Worm (Caenorhabditis elegans) whole organism, L4 larva: Measurements from ENCODE around the gene M28.4.

Experiments used
- F44E2.7 ChIP-seq: fragments of 200-800 bp; sonication (Bioruptor generic); IDR thresholded peaks from 2 replicates; pipeline ENCODE4 v2.1.2; 2022; ENCODE audit warnings: missing genetic modification characterization, missing compliant biosample characterization
- R02D3.7 ChIP-seq: fragments of 150-350 bp; sonication (generic microtip); optimal IDR thresholded peaks from 3 replicates; lab custom pipeline; 2014; ENCODE audit warnings: missing biosample characterization, missing genetic modification characterization
- Y48G9A.11 ChIP-seq: fragments of 200-800 bp; sonication (Bioruptor generic); IDR thresholded peaks from 2 replicates; pipeline ENCODE4 v1.3.6; 2022; ENCODE audit warnings: missing genetic modification reagents, missing genetic modification characterization, missing compliant biosample characterization
- ZK546.5 ChIP-seq, 2 experiments: sonication (generic microtip); optimal IDR thresholded peaks; 2 replicates each; lab custom pipeline; 2017; ENCODE audit warnings: missing biosample characterization in 2 of 2, missing genetic modification characterization in 2 of 2
- aha-1 ChIP-seq: fragments of 150-350 bp; peaks from one replicate; lab custom pipeline; 2014; ENCODE audit warnings: missing biosample characterization, missing genetic modification characterization
- attf-4 ChIP-seq: sonication (generic microtip); optimal IDR thresholded peaks from 3 replicates; lab custom pipeline; 2017; ENCODE audit warnings: missing biosample characterization, missing genetic modification characterization
- ceh-82 ChIP-seq: sonication (generic microtip); optimal IDR thresholded peaks from 2 replicates; lab custom pipeline; 2017; ENCODE audit warnings: missing biosample characterization, missing genetic modification characterization
- ces-1 ChIP-seq: fragments of 150-350 bp; sonication (generic microtip); optimal IDR thresholded peaks from 4 replicates; lab custom pipeline; 2014; ENCODE audit warnings: missing biosample characterization, missing genetic modification reagents, missing genetic modification characterization
- cey-2 ChIP-seq: sonication (generic microtip); optimal IDR thresholded peaks from 3 replicates; lab custom pipeline; 2017; ENCODE audit warnings: missing genetic modification characterization, mild to moderate bottlenecking, missing compliant biosample characterization, antibody characterized with exemption, borderline replicate concordance; ENCODE audit not compliant: insufficient read depth
- daf-12 ChIP-seq: fragments of 150-350 bp; optimal IDR thresholded peaks from 2 replicates; lab custom pipeline; 2014; ENCODE audit warnings: missing biosample characterization, missing genetic modification reagents, missing genetic modification characterization
- daf-16 ChIP-seq, 3 experiments: sonication (generic microtip); optimal IDR thresholded peaks; 2 replicates each; lab custom pipeline; 2016 to 2017; ENCODE audit warnings: missing genetic modification characterization in 3 of 3, missing genetic modification reagents in 3 of 3, mild to moderate bottlenecking in 2 of 3, missing compliant biosample characterization in 2 of 3, missing biosample characterization in 1 of 3, moderate library complexity in 1 of 3
- dmd-6 ChIP-seq: fragments of 200-800 bp; sonication (Bioruptor generic); IDR thresholded peaks from 2 replicates; pipeline ENCODE4 v1.3.6; 2022; ENCODE audit warnings: missing genetic modification reagents, missing genetic modification characterization, missing compliant biosample characterization
- dmd-8 ChIP-seq: fragments of 200-800 bp; sonication (Bioruptor generic); IDR thresholded peaks from 2 replicates; pipeline ENCODE4 v1.3.6; 2022; ENCODE audit warnings: missing genetic modification characterization, missing compliant biosample characterization
- duxl-1 ChIP-seq: sonication (generic microtip); optimal IDR thresholded peaks from 2 replicates; lab custom pipeline; 2016; ENCODE audit warnings: mild to moderate bottlenecking, missing genetic modification characterization, moderate library complexity, missing compliant biosample characterization; ENCODE audit not compliant: poor library complexity
- dve-1 ChIP-seq: sonication (generic microtip); optimal IDR thresholded peaks from 2 replicates; lab custom pipeline; 2017; ENCODE audit warnings: antibody characterized with exemption, mild to moderate bottlenecking, missing genetic modification characterization, missing compliant biosample characterization; ENCODE audit not compliant: insufficient read depth
- fos-1 ChIP-seq: fragments of 150-350 bp; optimal IDR thresholded peaks from 2 replicates; lab custom pipeline; 2014; ENCODE audit warnings: missing biosample characterization, missing genetic modification characterization
- hif-1 ChIP-seq, 2 experiments: sonication (generic microtip); optimal IDR thresholded peaks; 2 replicates each; lab custom pipeline; 2016 to 2017; ENCODE audit warnings: missing compliant biosample characterization in 2 of 2, missing genetic modification characterization in 2 of 2, missing genetic modification reagents in 2 of 2, missing genotype in 2 of 2, mild to moderate bottlenecking in 1 of 2
- hlh-11 ChIP-seq: fragments of 200-800 bp; sonication (Bioruptor generic); optimal IDR thresholded peaks from 2 replicates; lab custom pipeline; 2018; ENCODE audit warnings: mild to moderate bottlenecking, missing genetic modification characterization, missing compliant biosample characterization
- hlh-30 ChIP-seq: sonication (generic microtip); optimal IDR thresholded peaks from 2 replicates; lab custom pipeline; 2017; ENCODE audit warnings: antibody characterized with exemption, mild to moderate bottlenecking, missing genetic modification characterization, missing compliant biosample characterization; ENCODE audit not compliant: insufficient read depth
- hmg-1.1 ChIP-seq: fragments of 200-800 bp; sonication (Bioruptor generic); IDR thresholded peaks from 2 replicates; pipeline ENCODE4 v1.3.6; 2022; ENCODE audit warnings: missing genetic modification reagents, missing genetic modification characterization, missing compliant biosample characterization
- lin-13 ChIP-seq: fragments of 150-350 bp; optimal IDR thresholded peaks from 2 replicates; lab custom pipeline; 2014; ENCODE audit warnings: missing biosample characterization, missing genetic modification reagents, missing genetic modification characterization
- lin-39 ChIP-seq: fragments of 150-350 bp; optimal IDR thresholded peaks from 2 replicates; lab custom pipeline; 2014; ENCODE audit warnings: missing biosample characterization, missing genetic modification reagents, missing genetic modification characterization
- lsy-2 ChIP-seq, 2 experiments: fragments of 150-350 bp in 1 of 2; sonication (generic microtip) in 1 of 2; optimal IDR thresholded peaks; 2 replicates each; lab custom pipeline; 2014 to 2017; ENCODE audit warnings: missing biosample characterization in 2 of 2, missing genetic modification characterization in 2 of 2
- mdl-1 ChIP-seq, 2 experiments: fragments of 150-350 bp in 1 of 2; sonication (generic microtip) in 1 of 2; optimal IDR thresholded peaks; 2 replicates each; lab custom pipeline; 2014 to 2017; ENCODE audit warnings: missing biosample characterization in 2 of 2, missing genetic modification characterization in 2 of 2
- mep-1 ChIP-seq: fragments of 150-350 bp; sonication (generic microtip); optimal IDR thresholded peaks from 3 replicates; lab custom pipeline; 2014; ENCODE audit warnings: missing biosample characterization, missing genetic modification characterization
- mes-2 ChIP-seq: sonication (generic microtip); optimal IDR thresholded peaks from 2 replicates; lab custom pipeline; 2016; ENCODE audit warnings: missing genotype, mild to moderate bottlenecking, missing genetic modification characterization, missing compliant biosample characterization; ENCODE audit not compliant: poor library complexity, severe bottlenecking
- nhr-111 ChIP-seq: fragments of 200-800 bp; sonication (Bioruptor generic); optimal IDR thresholded peaks from 2 replicates; lab custom pipeline; 2018; ENCODE audit warnings: mild to moderate bottlenecking, missing genetic modification characterization, missing compliant biosample characterization
- nhr-28 ChIP-seq: fragments of 150-350 bp; optimal IDR thresholded peaks from 2 replicates; lab custom pipeline; 2014; ENCODE audit warnings: missing biosample characterization, missing genetic modification characterization
- nhr-41 ChIP-seq: fragments of 200-800 bp; sonication (Bioruptor generic); IDR thresholded peaks from 2 replicates; pipeline ENCODE4 v1.3.6; 2022; ENCODE audit warnings: missing genetic modification reagents, missing genetic modification characterization, missing compliant biosample characterization
- nhr-76 ChIP-seq: fragments of 150-350 bp; optimal IDR thresholded peaks from 2 replicates; lab custom pipeline; 2014; ENCODE audit warnings: missing biosample characterization, missing genetic modification characterization
- pqm-1 ChIP-seq: sonication (generic microtip); optimal IDR thresholded peaks from 2 replicates; lab custom pipeline; 2017; ENCODE audit warnings: missing biosample characterization, missing genetic modification characterization
- rbr-2 ChIP-seq: sonication (generic microtip); optimal IDR thresholded peaks from 2 replicates; lab custom pipeline; 2016; ENCODE audit warnings: missing genotype, missing genetic modification characterization, missing compliant biosample characterization
- sdz-12 ChIP-seq: fragments of 200-800 bp; sonication (Bioruptor generic); optimal IDR thresholded peaks from 2 replicates; lab custom pipeline; 2018; ENCODE audit warnings: mild to moderate bottlenecking, missing genetic modification characterization, missing compliant biosample characterization
- snpc-1.2 ChIP-seq: fragments of 200-800 bp; sonication (Bioruptor generic); IDR thresholded peaks from 2 replicates; pipeline ENCODE4 v1.3.6; 2022; ENCODE audit warnings: missing genetic modification reagents, missing genetic modification characterization, missing compliant biosample characterization
- snpc-4 ChIP-seq: fragments of 150-350 bp; optimal IDR thresholded peaks from 2 replicates; lab custom pipeline; 2014; ENCODE audit warnings: missing biosample characterization, missing genetic modification characterization
- spr-1 ChIP-seq: sonication (generic microtip); optimal IDR thresholded peaks from 2 replicates; lab custom pipeline; 2016; ENCODE audit warnings: mild to moderate bottlenecking, missing genetic modification characterization, missing compliant biosample characterization
- spr-3 ChIP-seq: fragments of 200-800 bp; sonication (Bioruptor generic); optimal IDR thresholded peaks from 2 replicates; lab custom pipeline; 2018; ENCODE audit warnings: mild to moderate bottlenecking, missing genetic modification characterization, missing compliant biosample characterization
- zag-1 ChIP-seq: fragments of 150-350 bp; optimal IDR thresholded peaks from 2 replicates; lab custom pipeline; 2014; ENCODE audit warnings: missing biosample characterization, missing genetic modification characterization
- zip-2 ChIP-seq: fragments of 150-350 bp; optimal IDR thresholded peaks from 2 replicates; lab custom pipeline; 2014; ENCODE audit warnings: missing biosample characterization, missing genetic modification characterization

Gene M28.4

DNA sequence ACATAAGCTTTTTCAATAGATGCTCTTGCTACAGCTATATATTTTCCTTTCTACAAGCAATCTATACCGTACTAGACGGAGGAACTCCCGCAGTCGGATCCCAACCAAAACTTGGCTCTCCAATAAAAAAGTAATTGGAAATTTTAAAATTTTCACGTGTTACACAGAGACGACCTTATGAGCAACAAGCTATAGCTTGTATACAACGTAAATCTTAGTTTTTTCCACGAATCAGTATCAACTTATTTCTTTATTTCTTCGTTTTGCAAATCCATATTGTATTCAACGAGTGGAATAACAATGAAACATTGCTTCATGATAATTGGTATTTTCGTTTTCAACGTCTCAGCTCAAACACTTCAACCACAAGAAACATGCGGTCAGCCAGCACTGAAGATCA, at the start of gene M28.4:
Gene M28.4, plus strand, starts transcription at position 301 of the 400 bp plus-strand sequence.
- TF ChIP-seq hif-1 (tag; optimal IDR thresholded peaks at IDR 0.05; lab: Kevin White, UChicago) (no peak), sdz-12 (GFP tag; lab: Kevin White, UChicago) (no peak), R02D3.7 (tag; lab: Kevin White, UChicago) (no peak), spr-1 (tag; lab: Kevin White, UChicago) (no peak), lin-39 (tag; lab: Kevin White, UChicago) (no peak), ZK546.5 (tag; optimal IDR thresholded peaks at IDR 0.05; lab: Kevin White, UChicago) (no peak), lin-13 (no peak), cey-2 (tag; lab: Kevin White, UChicago) (no peak), dmd-8 (GFP tag; lab: Robert Waterston, UW) (no peak), F44E2.7 (no peak), hmg-1.1 (GFP tag; lab: Robert Waterston, UW) (no peak), nhr-28 (tag; lab: Kevin White, UChicago) (no peak), snpc-4 (tag; lab: Kevin White, UChicago) (no peak), Y48G9A.11 (GFP tag; lab: Robert Waterston, UW) (no peak), mdl-1 (tag; optimal IDR thresholded peaks at IDR 0.05; lab: Kevin White, UChicago) (no peak), ceh-82 (tag; lab: Kevin White, UChicago) (no peak), zag-1 (tag; lab: Kevin White, UChicago) (no peak), fos-1 (tag; lab: Kevin White, UChicago) (no peak), attf-4 (tag; lab: Kevin White, UChicago) (no peak)

- TF ChIP-seq hlh-30 (tag; lab: Kevin White, UChicago) (no peak), fos-1 (tag; lab: Kevin White, UChicago) (no peak), zip-2 (no peak), nhr-111 (GFP tag; lab: Kevin White, UChicago) (no peak), aha-1 (tag; lab: Kevin White, UChicago) (no peak), nhr-28 (tag; lab: Kevin White, UChicago) (no peak), mep-1 (tag; lab: Kevin White, UChicago) (no peak), pqm-1 (tag; lab: Kevin White, UChicago) (no peak), ces-1 (GFP tag; lab: Kevin White, UChicago) (no peak), snpc-1.2 (GFP tag; lab: Robert Waterston, UW) (no peak), duxl-1 (tag; lab: Kevin White, UChicago) (no peak)
Observed at ce11 chrII:10594312-10594711, 49.2 kb upstream of the M28.4 start.

ce11 chrII:10594758-10595157, 48.7 kb upstream of the M28.4 start, which contains the start of gene C14A4.6:
Gene C14A4.6 (minus strand): TSS chrII:10594776.
- TF ChIP-seq daf-16 (GFP tag; optimal IDR thresholded peaks at IDR 0.05; lab: Kevin White, UChicago) (no peak), daf-16 (tag; optimal IDR thresholded peaks at IDR 0.05; lab: Kevin White, UChicago) (peak; percentile 76), mes-2 (tag; lab: Kevin White, UChicago) (peak; percentile 35), mep-1 (tag; lab: Kevin White, UChicago) (no peak), nhr-41 (no peak), snpc-4 (tag; lab: Kevin White, UChicago) (no peak), hlh-30 (tag; lab: Kevin White, UChicago) (no peak), hlh-11 (tag; lab: Kevin White, UChicago) (peak; percentile 43), spr-3 (GFP tag; lab: Kevin White, UChicago) (no peak), daf-12 (tag; lab: Kevin White, UChicago) (no peak), nhr-76 (no peak), hif-1 (tag; optimal IDR thresholded peaks at IDR 0.05; lab: Kevin White, UChicago) (no peak), pqm-1 (tag; lab: Kevin White, UChicago) (peak; percentile 88), rbr-2 (tag; lab: Kevin White, UChicago) (no peak), dmd-6 (GFP tag; lab: Robert Waterston, UW) (peak; percentile 47; the same call in 1 of the 2 replicates), nhr-28 (tag; lab: Kevin White, UChicago) (peak; percentile 81), dve-1 (tag; lab: Kevin White, UChicago) (peak; percentile 79), lin-39 (tag; lab: Kevin White, UChicago) (no peak), lsy-2 (tag; optimal IDR thresholded peaks at IDR 0.05; lab: Kevin White, UChicago) (no peak)
